Fruit fly (Drosophila melanogaster) whole organism, wandering third instar larva: ENCODE measurements around the gene prtp.

Experiments
- Abd-B ChIP-seq: fragments of >200 bp; optimal IDR thresholded peaks from 2 replicates; lab custom pipeline; 2017; ENCODE audit warnings: missing biosample characterization, missing genetic modification characterization
- CG32264 ChIP-seq: fragments of 200-800 bp; sonication (Bioruptor generic); optimal IDR thresholded peaks from 2 replicates; lab custom pipeline; 2016; ENCODE audit warnings: missing biosample characterization, missing genetic modification characterization
- CG9705 ChIP-seq: fragments of 200-800 bp; sonication (Bioruptor generic); optimal IDR thresholded peaks from 2 replicates; lab custom pipeline; 2018; ENCODE audit warnings: missing biosample characterization, mild to moderate bottlenecking, missing genetic modification characterization
- CrebA ChIP-seq: fragments of 200-800 bp; sonication (Bioruptor generic); optimal IDR thresholded peaks from 2 replicates; lab custom pipeline; 2016; ENCODE audit warnings: missing biosample characterization, mild to moderate bottlenecking, missing genetic modification characterization, borderline replicate concordance
- Dfd ChIP-seq: fragments of >200 bp; optimal IDR thresholded peaks from 2 replicates; lab custom pipeline; 2017; ENCODE audit warnings: missing biosample characterization, missing genetic modification characterization
- Dif ChIP-seq: fragments of 200-275, 200-300 bp; sonication (Bioruptor generic); optimal IDR thresholded peaks from 2 replicates; lab custom pipeline; 2018; ENCODE audit warnings: missing biosample characterization, missing genetic modification characterization; ENCODE audit not compliant: partially characterized antibody
- GATAd ChIP-seq: sonication (Bioruptor generic); optimal IDR thresholded peaks from 2 replicates; lab custom pipeline; 2016; ENCODE audit warnings: missing biosample characterization, missing genetic modification characterization
- HLH106 ChIP-seq: fragments of 200-800 bp; optimal IDR thresholded peaks from 3 replicates; lab custom pipeline; 2019; ENCODE audit warnings: missing biosample characterization, mild to moderate bottlenecking, missing genetic modification characterization, moderate library complexity
- Hnf4 ChIP-seq: fragments of 200-800 bp; sonication (Bioruptor generic); optimal IDR thresholded peaks from 2 replicates; lab custom pipeline; 2016; ENCODE audit warnings: missing biosample characterization, mild to moderate bottlenecking, missing genetic modification characterization
- Hr78 ChIP-seq: fragments of >200 bp; optimal IDR thresholded peaks from 2 replicates; lab custom pipeline; 2017; ENCODE audit warnings: missing biosample characterization, missing genetic modification characterization
- Hr83 ChIP-seq: fragments of 200-300 bp; sonication (Bioruptor generic); optimal IDR thresholded peaks from 2 replicates; lab custom pipeline; 2016; ENCODE audit warnings: missing biosample characterization, mild to moderate bottlenecking, missing genetic modification characterization, moderate library complexity; ENCODE audit not compliant: poor library complexity, severe bottlenecking
- Jra ChIP-seq: sonication (Bioruptor generic); optimal IDR thresholded peaks from 2 replicates; lab custom pipeline; 2016; ENCODE audit warnings: missing biosample characterization, missing genetic modification characterization
- Mio ChIP-seq: sonication (Bioruptor generic); optimal IDR thresholded peaks from 2 replicates; lab custom pipeline; 2016; ENCODE audit warnings: missing biosample characterization, missing genetic modification characterization
- Myc ChIP-seq: fragments of >200 bp; optimal IDR thresholded peaks from 2 replicates; lab custom pipeline; 2017
- N ChIP-seq: fragments of >200 bp; optimal IDR thresholded peaks from 2 replicates; lab custom pipeline; 2018; ENCODE audit warnings: missing biosample characterization, missing external identifiers, missing genetic modification characterization
- OdsH ChIP-seq: fragments of 200-800 bp; sonication (Bioruptor generic); optimal IDR thresholded peaks from 2 replicates; lab custom pipeline; 2016; ENCODE audit warnings: missing biosample characterization, mild to moderate bottlenecking, missing genetic modification characterization
- Rel ChIP-seq, 2 experiments: fragments of 200-800 bp; sonication (Bioruptor generic) in 1 of 2; optimal IDR thresholded peaks; 2 replicates in 1 of 2; 3 replicates in 1 of 2; lab custom pipeline; 2016 to 2019; ENCODE audit warnings: mild to moderate bottlenecking in 2 of 2, missing biosample characterization in 2 of 2, missing genetic modification characterization in 2 of 2, moderate library complexity in 1 of 2
- Sp1 ChIP-seq: fragments of 200-800 bp; sonication (Bioruptor generic); optimal IDR thresholded peaks from 3 replicates; lab custom pipeline; 2019; ENCODE audit warnings: missing biosample characterization, mild to moderate bottlenecking, missing genetic modification characterization, moderate library complexity
- Vsx2 ChIP-seq: fragments of 200-300, 225-300 bp; sonication (Bioruptor generic); optimal IDR thresholded peaks from 2 replicates; lab custom pipeline; 2018; ENCODE audit warnings: missing biosample characterization, missing genetic modification characterization; ENCODE audit not compliant: partially characterized antibody
- br ChIP-seq: fragments of 200-800 bp; sonication (Bioruptor generic); optimal IDR thresholded peaks from 2 replicates; lab custom pipeline; 2016; ENCODE audit warnings: missing biosample characterization, missing genetic modification characterization
- brk ChIP-seq: fragments of 200-800 bp; sonication (Bioruptor generic); optimal IDR thresholded peaks from 2 replicates; lab custom pipeline; 2016; ENCODE audit warnings: missing biosample characterization, mild to moderate bottlenecking, missing genetic modification characterization
- dl ChIP-seq, 2 experiments: fragments of 175-275, 200-275 bp in 1 of 2; fragments of 200-275 bp in 1 of 2; sonication (Bioruptor generic); optimal IDR thresholded peaks; lab custom pipeline; 2018; ENCODE audit warnings: mild to moderate bottlenecking in 2 of 2, missing biosample characterization in 2 of 2, missing genetic modification characterization in 2 of 2, moderate library complexity in 2 of 2; ENCODE audit not compliant: partially characterized antibody in 2 of 2, insufficient read depth in 1 of 2
- dmrt93B ChIP-seq: fragments of 200-800 bp; sonication (Bioruptor generic); optimal IDR thresholded peaks from 2 replicates; lab custom pipeline; 2018; ENCODE audit warnings: missing biosample characterization, mild to moderate bottlenecking, missing genetic modification characterization
- dsf ChIP-seq: sonication (Bioruptor generic); optimal IDR thresholded peaks from 2 replicates; lab custom pipeline; 2016; ENCODE audit warnings: missing biosample characterization, missing genetic modification characterization, borderline replicate concordance
- ey ChIP-seq: fragments of 200-800 bp; sonication (Bioruptor generic); optimal IDR thresholded peaks from 2 replicates; lab custom pipeline; 2016; ENCODE audit warnings: missing biosample characterization, missing genetic modification characterization
- foxo ChIP-seq, 2 experiments: fragments of 200-800 bp; sonication (Bioruptor generic); optimal IDR thresholded peaks; 2 replicates in 1 of 2; 3 replicates in 1 of 2; lab custom pipeline; 2016 to 2017; ENCODE audit warnings: missing biosample characterization in 2 of 2, missing genetic modification characterization in 2 of 2
- fru ChIP-seq: fragments of 200-800 bp; sonication (Bioruptor generic); optimal IDR thresholded peaks from 3 replicates; lab custom pipeline; 2016; ENCODE audit warnings: missing biosample characterization, mild to moderate bottlenecking, missing genetic modification characterization
- h ChIP-seq: fragments of 200-800 bp; sonication (Bioruptor generic); optimal IDR thresholded peaks from 3 replicates; lab custom pipeline; 2016; ENCODE audit warnings: missing biosample characterization, mild to moderate bottlenecking, missing genetic modification characterization
- jim ChIP-seq: fragments of 175-275, 200-325 bp; sonication (Bioruptor generic); optimal IDR thresholded peaks from 2 replicates; lab custom pipeline; 2016; ENCODE audit warnings: missing biosample characterization, mild to moderate bottlenecking, missing genetic modification characterization
- lola ChIP-seq: fragments of >200 bp; optimal IDR thresholded peaks from 2 replicates; lab custom pipeline; 2017; ENCODE audit warnings: missing biosample characterization, missing genetic modification characterization
- pan ChIP-seq: fragments of >200 bp; optimal IDR thresholded peaks from 2 replicates; lab custom pipeline; 2017
- psq ChIP-seq: fragments of 200-800 bp; sonication (Bioruptor generic); optimal IDR thresholded peaks from 3 replicates; lab custom pipeline; 2017; ENCODE audit warnings: missing biosample characterization, mild to moderate bottlenecking, missing genetic modification characterization, moderate library complexity
- rgr ChIP-seq: fragments of 200-800 bp; sonication (Bioruptor generic); optimal IDR thresholded peaks from 3 replicates; lab custom pipeline; 2016; ENCODE audit warnings: missing biosample characterization, mild to moderate bottlenecking, missing genetic modification characterization
- sage ChIP-seq: fragments of 200-800 bp; sonication (Bioruptor generic); optimal IDR thresholded peaks from 2 replicates; lab custom pipeline; 2016; ENCODE audit warnings: missing biosample characterization, mild to moderate bottlenecking, missing genetic modification characterization
- sv ChIP-seq: fragments of 200-800 bp; sonication (Bioruptor generic); optimal IDR thresholded peaks from 3 replicates; lab custom pipeline; 2016; ENCODE audit warnings: missing biosample characterization, missing genetic modification characterization
- tai ChIP-seq: sonication (Bioruptor generic); optimal IDR thresholded peaks from 2 replicates; lab custom pipeline; 2016; ENCODE audit warnings: missing biosample characterization, missing genetic modification characterization
- usp ChIP-seq: fragments of >200 bp; optimal IDR thresholded peaks from 2 replicates; lab custom pipeline; 2017; ENCODE audit warnings: missing biosample characterization, missing genetic modification characterization
- woc ChIP-seq: sonication (Bioruptor generic); optimal IDR thresholded peaks from 2 replicates; lab custom pipeline; 2016; ENCODE audit warnings: missing biosample characterization, mild to moderate bottlenecking, missing genetic modification characterization

Gene prtp

dm6 chrX:11716731-11717326, at the start of gene prtp:
prtp (plus strand) TSS chrX:11716756.
- TF ChIP-seq pan (lab: Kevin White, UChicago): no peak
- TF ChIP-seq brk (GFP tag; lab: Kevin White, UChicago): peak; percentile 78
- no peak for TF ChIP-seq lola (GFP tag; lab: Kevin White, UChicago)
- peak; percentile 49 for TF ChIP-seq rgr (GFP tag; lab: Kevin White, UChicago)
- TF ChIP-seq CG9705 (GFP tag; lab: Kevin White, UChicago): no peak
- TF ChIP-seq psq (GFP tag; lab: Kevin White, UChicago): no peak
- no peak for TF ChIP-seq Abd-B (GFP tag; lab: Kevin White, UChicago)
- TF ChIP-seq Mio (GFP tag; lab: Kevin White, UChicago): no peak
- TF ChIP-seq fru (GFP tag; lab: Kevin White, UChicago): peak; percentile 31
- TF ChIP-seq CG32264 (GFP tag; lab: Kevin White, UChicago): no peak
- TF ChIP-seq dmrt93B (GFP tag; lab: Kevin White, UChicago): no peak
- TF ChIP-seq Myc (lab: Kevin White, UChicago): peak; percentile 27
- TF ChIP-seq sv: no peak
- peak; percentile 50 for TF ChIP-seq h (GFP tag; lab: Kevin White, UChicago)
- TF ChIP-seq Hnf4 (GFP tag; lab: Kevin White, UChicago): peak; percentile 44
- peak; percentile 16 for TF ChIP-seq Dif (GFP tag; lab: Kevin White, UChicago)
- peak; percentile 16 for TF ChIP-seq sage (GFP tag; lab: Kevin White, UChicago)
- peak; percentile 27 for TF ChIP-seq OdsH

dm6 chrX:11678539-11679040, 38.0 kb upstream of the prtp start, which contains the start of the genes Vlet and bif:
Vlet (minus strand) TSS chrX:11678589.
bif (plus strand) TSS chrX:11678970.
- TF ChIP-seq Sp1 (GFP tag; lab: Kevin White, UChicago) (peak; percentile 38), foxo (GFP tag; optimal IDR thresholded peaks at IDR 0.05; lab: Kevin White, UChicago) (peak in 1 of 2 experiments; percentile 73), Vsx2 (GFP tag; lab: Kevin White, UChicago) (no peak), dl (GFP tag; optimal IDR thresholded peaks at IDR 0.05; lab: Kevin White, UChicago; ENCODE audit: insufficient read depth in 1 of 2, partially characterized antibody in 2 of 2) (no peak), jim (GFP tag; lab: Kevin White, UChicago) (no peak), sage (GFP tag; lab: Kevin White, UChicago) (peak; percentile 53), Abd-B (GFP tag; lab: Kevin White, UChicago) (no peak), Dfd (GFP tag; lab: Kevin White, UChicago) (no peak), CG32264 (GFP tag; lab: Kevin White, UChicago) (no peak), ey (GFP tag; lab: Kevin White, UChicago) (peak; percentile 35), psq (GFP tag; lab: Kevin White, UChicago) (peak; percentile 45), OdsH (peak; percentile 34), lola (GFP tag; lab: Kevin White, UChicago) (no peak), Dif (GFP tag; lab: Kevin White, UChicago) (no peak), Myc (lab: Kevin White, UChicago) (no peak), brk (GFP tag; lab: Kevin White, UChicago) (no peak), Hr78 (GFP tag; lab: Kevin White, UChicago) (no peak), Mio (GFP tag; lab: Kevin White, UChicago) (no peak), fru (GFP tag; lab: Kevin White, UChicago) (peak; percentile 46), h (GFP tag; lab: Kevin White, UChicago) (peak; percentile 31), usp (GFP tag; lab: Kevin White, UChicago) (no peak), N (GFP tag; lab: Kevin White, UChicago) (no peak), dsf (GFP tag; lab: Kevin White, UChicago) (no peak), br (GFP tag; lab: Kevin White, UChicago) (peak; percentile 18), HLH106 (peak; percentile 71), GATAd (GFP tag; lab: Kevin White, UChicago) (no peak), Rel (GFP tag; optimal IDR thresholded peaks at IDR 0.05; lab: Kevin White, UChicago) (no peak), Rel (tag; optimal IDR thresholded peaks at IDR 0.05; lab: Kevin White, UChicago) (no peak), Hnf4 (GFP tag; lab: Kevin White, UChicago) (no peak), dmrt93B (GFP tag; lab: Kevin White, UChicago) (peak; percentile 50), pan (lab: Kevin White, UChicago) (no peak), woc (GFP tag; lab: Kevin White, UChicago) (no peak), rgr (GFP tag; lab: Kevin White, UChicago) (peak; percentile 68), sv (peak; percentile 11), CrebA (no peak), Jra (no peak), CG9705 (GFP tag; lab: Kevin White, UChicago) (no peak), Hr83 (GFP tag; lab: Kevin White, UChicago) (no peak), tai (GFP tag; lab: Kevin White, UChicago) (no peak)
- TF ChIP-seq, all 38 proteins: peak for 13
